Worm (Caenorhabditis elegans): ENCODE results near the gene pes-1.

DNA sequence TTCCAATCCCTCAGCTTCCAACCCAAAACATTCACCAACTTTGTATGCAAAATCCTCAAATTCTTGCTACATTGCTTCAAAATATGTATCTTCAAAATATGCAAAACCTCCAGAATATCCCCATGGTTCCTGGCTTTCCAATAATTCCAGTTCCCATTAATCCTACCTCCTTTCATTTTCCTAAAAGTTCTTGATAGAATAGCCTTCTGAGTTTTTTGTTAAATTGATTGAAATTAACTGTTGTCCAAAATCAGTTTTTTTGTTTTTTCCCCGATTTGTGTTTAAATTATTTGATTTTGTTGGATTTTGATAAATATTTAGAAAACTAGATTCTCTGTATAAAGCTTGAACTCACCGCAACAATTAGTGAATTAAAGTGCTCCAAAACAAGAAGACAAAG is 2.6 kb downstream of the pes-1 start:
- no peak for TF ChIP-seq nhr-76 (tag; optimal IDR thresholded peaks at IDR 0.05)
- no peak for TF ChIP-seq duxl-1 (tag; optimal IDR thresholded peaks at IDR 0.05; ENCODE audit: poor library complexity)
- no peak for TF ChIP-seq zag-1 (tag; optimal IDR thresholded peaks at IDR 0.05)
- TF ChIP-seq ZK337.2 (GFP tag; IDR thresholded peaks at IDR 0.05), result no peak
- no peak for TF ChIP-seq lin-13 (GFP tag; optimal IDR thresholded peaks at IDR 0.05)
